Worm (Caenorhabditis elegans): Measurements from ENCODE around the gene tbc-7.

DNA sequence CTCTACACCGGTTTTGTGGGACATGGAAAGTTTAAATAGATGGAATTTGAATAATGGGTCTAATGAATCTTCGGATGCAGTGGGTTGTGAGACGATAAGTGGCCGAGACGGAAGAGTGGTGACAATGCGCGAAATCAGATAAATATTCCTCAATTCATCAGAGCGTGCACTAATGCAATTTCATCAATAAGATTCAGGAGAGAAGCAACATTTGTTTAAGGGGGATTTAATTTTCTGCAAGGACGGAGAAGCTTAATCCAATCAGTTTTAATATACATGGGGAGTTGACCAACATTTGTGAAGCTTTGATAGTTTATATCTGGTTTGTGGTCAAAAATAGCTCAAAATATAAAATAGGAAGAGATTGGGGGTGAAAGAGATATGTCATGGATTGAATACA, 4.6 kb upstream of the tbc-7 start:
- TF ChIP-seq ceh-14 (tag; optimal IDR thresholded peaks at IDR 0.05) (no peak), ama-1 (optimal IDR thresholded peaks at IDR 0.05) (no peak), ceh-6 (GFP tag; optimal IDR thresholded peaks at IDR 0.05) (no peak), unc-86 (tag; optimal IDR thresholded peaks at IDR 0.05) (no peak), nfya-1 (tag; optimal IDR thresholded peaks at IDR 0.05) (no peak), pha-4 (tag; optimal IDR thresholded peaks at IDR 0.05) (no peak), tbx-2 (tag; optimal IDR thresholded peaks at IDR 0.05) (no peak), dmd-4 (tag; optimal IDR thresholded peaks at IDR 0.05; ENCODE audit: borderline replicate concordance) (no peak), ceh-34 (tag; optimal IDR thresholded peaks at IDR 0.05) (no peak), lin-11 (tag; optimal IDR thresholded peaks at IDR 0.05) (no peak), nhr-11 (tag; optimal IDR thresholded peaks at IDR 0.05) (no peak), unc-42 (tag; optimal IDR thresholded peaks at IDR 0.05) (peak; percentile 100), madf-2 (tag; optimal IDR thresholded peaks at IDR 0.05) (no peak), che-1 (tag; optimal IDR thresholded peaks at IDR 0.05) (no peak)
